Fruit fly (Drosophila melanogaster) whole organism, embryonic: ENCODE data around the gene ph-d.
A peak's percentile ranks its signal among the peaks of the same experiment; 100 is the strongest.

Experiments used
- Abd-B ChIP-seq: fragments of 200-800 bp; sonication (Bioruptor generic); optimal IDR thresholded peaks from 2 replicates; lab custom pipeline; 2018; ENCODE audit warnings: missing biosample characterization, mild to moderate bottlenecking, missing genetic modification characterization, moderate library complexity
- Aef1 ChIP-seq: fragments of 200-800 bp; sonication (Bioruptor generic); IDR thresholded peaks from 3 replicates; pipeline ENCODE4 v1.3.6; 2022; ENCODE audit warnings: missing biosample characterization, missing genetic modification characterization
- Atf6 ChIP-seq: fragments of 200-800 bp; sonication (Bioruptor generic); IDR thresholded peaks from 2 replicates; pipeline ENCODE4 v1.3.6; 2022; ENCODE audit warnings: missing biosample characterization, missing genetic modification characterization
- CG10321 ChIP-seq: fragments of 200-800 bp; sonication (Bioruptor generic); IDR thresholded peaks from 2 replicates; pipeline ENCODE4 v1.3.6; 2022; ENCODE audit warnings: missing biosample characterization, missing genetic modification characterization
- CG10462 ChIP-seq: fragments of 200-800 bp; sonication (Bioruptor generic); optimal IDR thresholded peaks from 2 replicates; lab custom pipeline; 2016; ENCODE audit warnings: missing biosample characterization, missing genetic modification characterization
- CG11696 ChIP-seq: fragments of 200-800 bp; sonication (Bioruptor generic); IDR thresholded peaks from 2 replicates; pipeline ENCODE4 v1.3.6; 2022; ENCODE audit warnings: missing biosample characterization, missing genetic modification characterization
- CG12219 ChIP-seq: fragments of 200-800 bp; sonication (Bioruptor generic); optimal IDR thresholded peaks from 3 replicates; lab custom pipeline; 2018; ENCODE audit warnings: missing biosample characterization, mild to moderate bottlenecking, missing genetic modification characterization
- CG12769 ChIP-seq: fragments of 200-800 bp; sonication (Bioruptor generic); optimal IDR thresholded peaks from 2 replicates; lab custom pipeline; 2019; ENCODE audit warnings: missing biosample characterization, mild to moderate bottlenecking, missing genetic modification characterization, moderate library complexity
- CG13775 ChIP-seq: fragments of 200-800 bp; sonication (Bioruptor generic); optimal IDR thresholded peaks from 3 replicates; lab custom pipeline; 2017; ENCODE audit warnings: missing biosample characterization, mild to moderate bottlenecking, missing genetic modification characterization
- CG2678 ChIP-seq: fragments of 200-800 bp; sonication (Bioruptor generic); optimal IDR thresholded peaks from 3 replicates; lab custom pipeline; 2019; ENCODE audit warnings: missing biosample characterization, mild to moderate bottlenecking, missing genetic modification characterization, moderate library complexity
- CG3281 ChIP-seq: fragments of 200-800 bp; sonication (Bioruptor generic); optimal IDR thresholded peaks from 3 replicates; lab custom pipeline; 2017; ENCODE audit warnings: missing biosample characterization, mild to moderate bottlenecking, missing genetic modification characterization
- CG34422 ChIP-seq: fragments of 200-800 bp; sonication (Bioruptor generic); IDR thresholded peaks from 3 replicates; pipeline ENCODE4 v1.3.6; 2022; ENCODE audit warnings: missing biosample characterization, missing genetic modification characterization
- CG4617 ChIP-seq: fragments of 200-800 bp; sonication (Bioruptor generic); optimal IDR thresholded peaks from 3 replicates; lab custom pipeline; 2016; ENCODE audit warnings: missing biosample characterization, missing genetic modification characterization, borderline replicate concordance
- CG4707 ChIP-seq: fragments of 200-800 bp; sonication (Bioruptor generic); optimal IDR thresholded peaks from 2 replicates; lab custom pipeline; 2018; ENCODE audit warnings: missing biosample characterization, mild to moderate bottlenecking, missing genetic modification characterization, moderate library complexity
- CG6791 ChIP-seq: fragments of 200-800 bp; sonication (Bioruptor generic); IDR thresholded peaks from 3 replicates; pipeline ENCODE4 v1.3.6; 2022; ENCODE audit warnings: missing biosample characterization, missing genetic modification characterization; ENCODE audit not compliant: partially characterized antibody
- CG7928 ChIP-seq: fragments of 200-800 bp; sonication (Bioruptor generic); optimal IDR thresholded peaks from 2 replicates; lab custom pipeline; 2017; ENCODE audit warnings: missing biosample characterization, mild to moderate bottlenecking, missing genetic modification characterization
- Dfd ChIP-seq, 2 experiments: fragments of >200 bp; optimal IDR thresholded peaks; 2 replicates each; lab custom pipeline; 2017; ENCODE audit warnings: missing biosample characterization in 2 of 2, missing genetic modification characterization in 2 of 2
- Drgx ChIP-seq: fragments of 200-800 bp; sonication (Bioruptor generic); IDR thresholded peaks from 2 replicates; pipeline ENCODE4 v1.3.6; 2022; ENCODE audit warnings: missing biosample characterization, missing genetic modification characterization
- ERR ChIP-seq: fragments of 200-800 bp; sonication (Bioruptor generic); optimal IDR thresholded peaks from 2 replicates; lab custom pipeline; 2016; ENCODE audit warnings: missing biosample characterization, missing genetic modification characterization
- Gug ChIP-seq: fragments of 200-800 bp; sonication (Bioruptor generic); IDR thresholded peaks from 4 replicates; pipeline ENCODE4 v1.3.6; 2022; ENCODE audit warnings: missing biosample characterization, missing genetic modification characterization
- H2.0 ChIP-seq: fragments of 200-800 bp; sonication (Bioruptor generic); IDR thresholded peaks from 2 replicates; pipeline ENCODE4 v1.3.6; 2022; ENCODE audit warnings: missing biosample characterization, missing genetic modification characterization
- Hey ChIP-seq: fragments of 200-800 bp; sonication (Bioruptor generic); optimal IDR thresholded peaks from 3 replicates; lab custom pipeline; 2018; ENCODE audit warnings: missing biosample characterization, mild to moderate bottlenecking, missing genetic modification characterization
- Lpt ChIP-seq: fragments of >200 bp; optimal IDR thresholded peaks from 2 replicates; lab custom pipeline; 2018; ENCODE audit warnings: missing biosample characterization, missing genetic modification characterization
- Max ChIP-seq: fragments of 200-800 bp; sonication (Bioruptor generic); optimal IDR thresholded peaks from 2 replicates; lab custom pipeline; 2016; ENCODE audit warnings: missing biosample characterization, mild to moderate bottlenecking, missing genetic modification characterization
- Meics ChIP-seq: fragments of 200-800 bp; sonication (Bioruptor generic); optimal IDR thresholded peaks from 2 replicates; lab custom pipeline; 2017; ENCODE audit warnings: missing biosample characterization, mild to moderate bottlenecking, missing genetic modification characterization
- NK7.1 ChIP-seq: fragments of 200-800 bp; sonication (Bioruptor generic); optimal IDR thresholded peaks from 3 replicates; lab custom pipeline; 2016; ENCODE audit warnings: missing biosample characterization, missing genetic modification characterization
- Oli ChIP-seq: fragments of 200-800 bp; sonication (Bioruptor generic); optimal IDR thresholded peaks from 2 replicates; lab custom pipeline; 2018; ENCODE audit warnings: missing biosample characterization, mild to moderate bottlenecking, missing genetic modification characterization, moderate library complexity
- Sry-δ ChIP-seq: fragments of 200-800 bp; sonication (Bioruptor generic); optimal IDR thresholded peaks from 2 replicates; lab custom pipeline; 2016; ENCODE audit warnings: missing biosample characterization, missing genetic modification characterization
- bab2 ChIP-seq: fragments of 200-800 bp; sonication (Bioruptor generic); optimal IDR thresholded peaks from 2 replicates; lab custom pipeline; 2016; ENCODE audit warnings: missing biosample characterization, missing genetic modification characterization
- cg ChIP-seq: fragments of 200-800 bp; sonication (Bioruptor generic); optimal IDR thresholded peaks from 3 replicates; lab custom pipeline; 2019; ENCODE audit warnings: missing biosample characterization, mild to moderate bottlenecking, missing genetic modification characterization, moderate library complexity
- corto ChIP-seq: fragments of 200-800 bp; sonication (Bioruptor generic); optimal IDR thresholded peaks from 2 replicates; lab custom pipeline; 2016; ENCODE audit warnings: missing biosample characterization, mild to moderate bottlenecking, missing genetic modification characterization, moderate library complexity
- dysf ChIP-seq: fragments of 200-800 bp; sonication (Bioruptor generic); IDR thresholded peaks from 3 replicates; pipeline ENCODE4 v1.3.6; 2022; ENCODE audit warnings: missing biosample characterization, missing genetic modification characterization
- en ChIP-seq: fragments of 200-800 bp; sonication (Bioruptor generic); optimal IDR thresholded peaks from 2 replicates; lab custom pipeline; 2016; ENCODE audit warnings: missing biosample characterization, missing genetic modification characterization
- fd64A ChIP-seq: fragments of 200-800 bp; sonication (Bioruptor generic); optimal IDR thresholded peaks from 3 replicates; lab custom pipeline; 2018; ENCODE audit warnings: missing biosample characterization, mild to moderate bottlenecking, missing genetic modification characterization
- gsb ChIP-seq: fragments of 200-800 bp; sonication (Bioruptor generic); IDR thresholded peaks from 2 replicates; pipeline ENCODE4 v1.3.6; 2022; ENCODE audit warnings: missing biosample characterization, missing genetic modification characterization
- h ChIP-seq: fragments of >200 bp; optimal IDR thresholded peaks from 2 replicates; lab custom pipeline; 2017
- hb ChIP-seq: fragments of 200-800 bp; sonication (Bioruptor generic); IDR thresholded peaks from 3 replicates; pipeline ENCODE4 v1.3.6; 2022; ENCODE audit warnings: missing biosample characterization, missing genetic modification characterization; ENCODE audit not compliant: partially characterized antibody
- ind ChIP-seq: fragments of 200-800 bp; sonication (Bioruptor generic); optimal IDR thresholded peaks from 3 replicates; lab custom pipeline; 2016; ENCODE audit warnings: missing biosample characterization, missing genetic modification characterization
- insv ChIP-seq, 2 experiments: fragments of 200-800 bp; sonication (Bioruptor generic); optimal IDR thresholded peaks; 3 replicates each; lab custom pipeline; 2016 to 2018; ENCODE audit warnings: missing biosample characterization in 2 of 2, missing genetic modification characterization in 2 of 2
- inv ChIP-seq: fragments of 200-800 bp; sonication (Bioruptor generic); IDR thresholded peaks from 2 replicates; pipeline ENCODE4 v1.3.6; 2022; ENCODE audit warnings: missing biosample characterization, missing genetic modification characterization; ENCODE audit not compliant: partially characterized antibody
- jigr1 ChIP-seq: fragments of 200-800 bp; sonication (Bioruptor generic); IDR thresholded peaks from 3 replicates; pipeline ENCODE4 v1.3.6; 2022; ENCODE audit warnings: missing biosample characterization, missing genetic modification characterization
- kah ChIP-seq: fragments of 200-800 bp; sonication (Bioruptor generic); optimal IDR thresholded peaks from 2 replicates; lab custom pipeline; 2018; ENCODE audit warnings: missing biosample characterization, mild to moderate bottlenecking, missing genetic modification characterization
- kay ChIP-seq: fragments of 200-800 bp; sonication (Bioruptor generic); optimal IDR thresholded peaks from 2 replicates; lab custom pipeline; 2016; ENCODE audit warnings: missing biosample characterization, missing genetic modification characterization
- lmd ChIP-seq: fragments of 200-800 bp; sonication (Bioruptor generic); IDR thresholded peaks from 2 replicates; pipeline ENCODE4 v1.3.6; 2022; ENCODE audit warnings: missing biosample characterization, missing genetic modification characterization
- peb ChIP-seq: fragments of 200-800 bp; sonication (Bioruptor generic); IDR thresholded peaks from 2 replicates; pipeline ENCODE4 v1.3.6; 2022; ENCODE audit warnings: missing biosample characterization, missing genetic modification characterization
- phol ChIP-seq: fragments of 200-800 bp; sonication (Bioruptor generic); optimal IDR thresholded peaks from 3 replicates; lab custom pipeline; 2018; ENCODE audit warnings: missing biosample characterization, mild to moderate bottlenecking, missing genetic modification characterization, moderate library complexity
- pzg ChIP-seq: fragments of 200-800 bp; sonication (Bioruptor generic); optimal IDR thresholded peaks from 3 replicates; lab custom pipeline; 2018; ENCODE audit warnings: missing biosample characterization, mild to moderate bottlenecking, missing genetic modification characterization, moderate library complexity
- sens ChIP-seq: fragments of 200-800 bp; sonication (Bioruptor generic); peaks from one replicate; lab custom pipeline; 2016; ENCODE audit warnings: missing biosample characterization, missing genetic modification characterization
- toy ChIP-seq: fragments of 200-800 bp; sonication (Bioruptor generic); IDR thresholded peaks from 2 replicates; pipeline ENCODE4 v1.3.6; 2022; ENCODE audit warnings: missing biosample characterization, missing genetic modification characterization
- twi ChIP-seq: fragments of 200-800 bp; optimal IDR thresholded peaks from 2 replicates; lab custom pipeline; 2019; ENCODE audit warnings: missing biosample characterization, mild to moderate bottlenecking, missing genetic modification characterization, moderate library complexity

Gene ph-d

DNA sequence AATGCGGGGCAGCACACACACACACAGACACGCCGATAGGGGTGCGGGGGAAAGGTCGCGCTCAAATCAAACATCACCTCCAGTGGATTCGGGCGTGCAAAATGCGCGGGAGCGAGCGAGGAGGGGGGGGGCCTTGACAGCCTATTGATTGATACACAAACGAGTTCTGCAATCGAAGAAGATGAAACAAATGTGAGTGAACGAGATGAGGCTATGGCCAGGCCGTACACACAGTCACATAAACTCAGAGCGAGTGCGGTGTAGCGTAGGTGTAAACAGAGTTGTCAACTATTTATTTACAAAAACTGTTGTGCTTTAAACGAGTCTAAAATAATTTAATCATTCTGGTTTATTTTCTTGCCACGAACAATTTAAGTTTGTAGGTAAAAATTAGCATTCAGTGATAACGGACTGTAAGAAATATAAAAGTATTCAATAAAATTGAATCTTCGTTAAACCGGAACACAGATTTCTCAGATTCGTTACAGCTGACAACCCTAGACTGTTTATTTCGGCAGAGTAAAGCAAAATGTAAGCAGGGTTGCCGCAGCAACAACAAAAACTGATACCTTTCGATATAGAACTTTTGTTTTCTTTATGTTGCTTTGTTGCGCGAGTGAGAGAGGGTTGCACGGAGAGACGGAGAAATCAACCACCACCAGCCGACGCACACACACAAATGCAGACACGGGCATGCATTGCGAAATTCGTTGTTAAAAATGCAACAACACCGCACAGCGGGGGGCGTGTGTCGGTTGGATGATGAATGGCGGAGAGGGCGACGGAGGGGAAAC is 12.1 kb upstream of the ph-d start (continued):
- TF ChIP-seq Max (GFP tag; lab: Kevin White, UChicago) (peak; percentile 83), CG4617 (peak; percentile 64), gsb (GFP tag; lab: Robert Waterston, UW) (peak; percentile 77), CG11696 (GFP tag; lab: Robert Waterston, UW) (peak; percentile 62), Aef1 (no peak; the same call in none of the 3 replicates), Dfd (GFP tag; optimal IDR thresholded peaks at IDR 0.05; lab: Kevin White, UChicago) (no peak), ind (GFP tag; lab: Kevin White, UChicago) (peak; percentile 85), en (GFP tag; lab: Kevin White, UChicago) (peak; percentile 71), CG10321 (GFP tag; lab: Robert Waterston, UW) (peak; percentile 54), Sry-δ (GFP tag; lab: Kevin White, UChicago) (peak; percentile 53), cg (GFP tag; lab: Kevin White, UChicago) (peak; percentile 69), kah (peak; percentile 79), Hey (tag; lab: Kevin White, UChicago) (peak; percentile 19), Abd-B (GFP tag; lab: Kevin White, UChicago) (peak; percentile 75), Oli (peak; percentile 92), CG10462 (GFP tag; lab: Kevin White, UChicago) (peak; percentile 66), fd64A (GFP tag; lab: Kevin White, UChicago) (peak; percentile 75), CG13775 (GFP tag; lab: Kevin White, UChicago) (peak; percentile 76), CG7928 (GFP tag; lab: Kevin White, UChicago) (peak; percentile 50), CG12769 (tag; lab: Kevin White, UChicago) (peak; percentile 90), kay (peak; percentile 75), insv (GFP tag; optimal IDR thresholded peaks at IDR 0.05; lab: Kevin White, UChicago) (peak; percentile 12 to 68), twi (tag; lab: Kevin White, UChicago) (peak; percentile 78), pzg (peak; percentile 2), CG12219 (GFP tag; lab: Kevin White, UChicago) (peak; percentile 86), inv (GFP tag; lab: Robert Waterston, UW) (no peak), peb (GFP tag; lab: Robert Waterston, UW) (peak; percentile 70; the same call in 1 of the 2 replicates), jigr1 (GFP tag; lab: Robert Waterston, UW) (peak; percentile 64; the same call in 2 of the 3 replicates), ERR (peak; percentile 70), NK7.1 (GFP tag; lab: Kevin White, UChicago) (peak; percentile 78), H2.0 (GFP tag; lab: Robert Waterston, UW) (peak; percentile 73), dysf (GFP tag; lab: Robert Waterston, UW) (peak; percentile 92), Meics (peak; percentile 91), toy (peak; percentile 58), hb (GFP tag; lab: Robert Waterston, UW) (no peak), lmd (peak; percentile 86), Drgx (GFP tag; lab: Robert Waterston, UW) (peak; percentile 83), CG4707 (GFP tag; lab: Kevin White, UChicago) (peak; percentile 39), CG34422 (peak; percentile 75), bab2 (GFP tag; lab: Kevin White, UChicago) (peak; percentile 85), Gug (GFP tag; lab: Robert Waterston, UW) (peak; percentile 46; the same call in 3 of the 4 replicates), phol (peak; percentile 91), CG2678 (tag; lab: Kevin White, UChicago) (peak; percentile 96), CG6791 (no peak), Atf6 (GFP tag; lab: Robert Waterston, UW) (peak; percentile 92), Lpt (GFP tag; lab: Kevin White, UChicago) (no peak), CG3281 (GFP tag; lab: Kevin White, UChicago) (peak; percentile 94), sens (peak; percentile 98), h (lab: Kevin White, UChicago) (no peak), corto (peak; percentile 75)
